Fruit fly (Drosophila melanogaster) whole organism, embryonic: ENCODE data around the gene Ser12.

Experiments used
- B-H1 ChIP-seq: fragments of 200-800 bp; sonication (Bioruptor generic); IDR thresholded peaks from 3 replicates; pipeline ENCODE4 v1.3.6; 2022; ENCODE audit warnings: missing biosample characterization, missing genetic modification characterization
- C15 ChIP-seq: fragments of 200-800 bp; sonication (Bioruptor generic); IDR thresholded peaks from 3 replicates; pipeline ENCODE4 v1.3.6; 2022; ENCODE audit warnings: missing biosample characterization, missing genetic modification characterization
- CG10274 ChIP-seq: fragments of 200-800 bp; sonication (Bioruptor generic); optimal IDR thresholded peaks from 3 replicates; lab custom pipeline; 2017; ENCODE audit warnings: missing biosample characterization, mild to moderate bottlenecking, missing genetic modification characterization
- CG11456 ChIP-seq: fragments of 200-800 bp; sonication (Bioruptor generic); IDR thresholded peaks from 3 replicates; pipeline ENCODE4 v1.3.6; 2022; ENCODE audit warnings: missing biosample characterization, missing genetic modification characterization
- CG14710 ChIP-seq: fragments of 200-800 bp; sonication (Bioruptor generic); optimal IDR thresholded peaks from 3 replicates; lab custom pipeline; 2019; ENCODE audit warnings: missing biosample characterization, mild to moderate bottlenecking, missing genetic modification characterization, moderate library complexity
- CG18011 ChIP-seq: fragments of 200-800 bp; sonication (Bioruptor generic); optimal IDR thresholded peaks from 2 replicates; lab custom pipeline; 2017; ENCODE audit warnings: missing biosample characterization, missing genetic modification characterization, mild to moderate bottlenecking, moderate library complexity, missing genotype
- CG4404 ChIP-seq: fragments of 200-800 bp; sonication (Bioruptor generic); IDR thresholded peaks from 2 replicates; pipeline ENCODE4 v1.3.6; 2022; ENCODE audit warnings: missing biosample characterization, missing genetic modification characterization
- Hey ChIP-seq: fragments of 200-800 bp; sonication (Bioruptor generic); optimal IDR thresholded peaks from 3 replicates; lab custom pipeline; 2018; ENCODE audit warnings: missing biosample characterization, mild to moderate bottlenecking, missing genetic modification characterization
- ara ChIP-seq: fragments of 200-800 bp; sonication (Bioruptor generic); IDR thresholded peaks from 2 replicates; pipeline ENCODE4 v1.3.6; 2022; ENCODE audit warnings: missing biosample characterization, missing genetic modification characterization
- bsh ChIP-seq, 2 experiments: fragments of 200-800 bp; sonication (Bioruptor generic); optimal IDR thresholded peaks; 2 replicates each; lab custom pipeline; 2017 to 2018; ENCODE audit warnings: mild to moderate bottlenecking in 2 of 2, missing biosample characterization in 2 of 2, missing genetic modification characterization in 2 of 2, moderate library complexity in 1 of 2
- sens-2 ChIP-seq: fragments of 200-800 bp; sonication (Bioruptor generic); IDR thresholded peaks from 2 replicates; pipeline ENCODE4 v1.3.6; 2022; ENCODE audit warnings: missing biosample characterization, missing genetic modification characterization
- wdn ChIP-seq: fragments of 200-800 bp; sonication (Bioruptor generic); IDR thresholded peaks from 2 replicates; pipeline ENCODE4 v1.3.6; 2022; ENCODE audit warnings: missing biosample characterization, missing genetic modification characterization

DNA sequence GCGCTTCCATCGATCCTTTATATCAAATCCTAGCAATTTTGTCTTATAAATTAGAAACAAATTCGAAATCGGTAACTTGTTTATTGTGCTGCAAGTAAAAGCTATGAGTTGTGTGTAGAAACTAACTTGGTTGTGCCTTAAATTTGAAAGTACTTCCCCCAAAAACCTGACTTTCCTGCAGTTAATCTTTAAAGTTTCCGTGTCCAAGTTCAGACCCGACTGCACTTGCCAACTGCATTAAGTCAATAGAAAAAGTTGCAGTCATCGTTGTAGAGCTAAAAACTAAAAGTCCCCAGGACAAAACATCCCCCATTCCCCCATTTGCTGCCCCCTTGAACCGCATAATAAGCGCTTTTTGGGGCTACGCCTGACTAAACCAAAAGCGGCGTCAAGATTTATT, 10.6 kb downstream of the Ser12 start, which contains the start of gene Tengl1:
- TF ChIP-seq B-H1 (no peak), sens-2 (GFP tag; lab: Robert Waterston, UW) (no peak), ara (GFP tag; lab: Robert Waterston, UW) (no peak), CG18011 (GFP tag; lab: Kevin White, UChicago) (no peak), CG11456 (GFP tag; lab: Robert Waterston, UW) (no peak), Hey (tag; lab: Kevin White, UChicago) (no peak), C15 (GFP tag; lab: Robert Waterston, UW) (no peak), wdn (no peak), CG10274 (GFP tag; lab: Kevin White, UChicago) (no peak), bsh (GFP tag; optimal IDR thresholded peaks at IDR 0.05; lab: Kevin White, UChicago) (no peak), CG4404 (GFP tag; lab: Robert Waterston, UW) (no peak), CG14710 (tag; lab: Kevin White, UChicago) (no peak)
